Worm (Caenorhabditis elegans): Measurements from ENCODE around the gene reps-1.
"Not testable (repeated sequence)": the region's sequence is repeated elsewhere in the genome, so short reads cannot be mapped to it uniquely, and the experiment has no call there.

Gene reps-1

ce11 chrV:19024683-19025082 lies 34.4 kb upstream of the reps-1 start, which contains the start of gene Y39B6A.29:
Gene Y39B6A.29, minus strand, starts transcription at chrV:19024783.
- TF ChIP-seq ccch-3 (GFP tag; optimal IDR thresholded peaks at IDR 0.05) (no peak), snpc-1.3 (tag; optimal IDR thresholded peaks at IDR 0.05; ENCODE audit: insufficient read depth) (no peak), cebp-2 (GFP tag; IDR thresholded peaks at IDR 0.05) (no peak), repo-1 (tag; optimal IDR thresholded peaks at IDR 0.05) (no peak), Y67H2A.10 (GFP tag; conservative IDR thresholded peaks at IDR 0.05) (no peak), nhr-90 (tag; optimal IDR thresholded peaks at IDR 0.05) (no peak), C17E4.6 (GFP tag; IDR thresholded peaks at IDR 0.05) (no peak), Y56A3A.18 (GFP tag; IDR thresholded peaks at IDR 0.05) (no peak), nfya-1 (tag; optimal IDR thresholded peaks at IDR 0.05; ENCODE audit: borderline replicate concordance, insufficient read depth) (no peak), ztf-22 (GFP tag; optimal IDR thresholded peaks at IDR 0.05) (no peak), ztf-28 (GFP tag; IDR thresholded peaks at IDR 0.05) (no peak), unc-130 (GFP tag; optimal IDR thresholded peaks at IDR 0.05) (no peak)

- TF ChIP-seq egrh-3 (GFP tag; IDR thresholded peaks at IDR 0.05) (no peak), ZK185.1 (tag; optimal IDR thresholded peaks at IDR 0.05; ENCODE audit: poor library complexity, severe bottlenecking) (no peak), gei-17 (GFP tag; optimal IDR thresholded peaks at IDR 0.05) (no peak), lir-1 (GFP tag; conservative IDR thresholded peaks at IDR 0.05) (no peak), dpff-1 (tag; optimal IDR thresholded peaks at IDR 0.05) (no peak), ztf-18 (tag; optimal IDR thresholded peaks at IDR 0.05) (no peak), ets-4 (GFP tag; optimal IDR thresholded peaks at IDR 0.05) (no peak), madf-8 (GFP tag; conservative IDR thresholded peaks at IDR 0.05) (no peak), Y56A3A.18 (GFP tag; IDR thresholded peaks at IDR 0.05) (no peak), B0035.1 (tag; optimal IDR thresholded peaks at IDR 0.05) (no peak), ceh-58 (GFP tag; IDR thresholded peaks at IDR 0.05) (no peak), ztf-6 (GFP tag; IDR thresholded peaks at IDR 0.05) (no peak), ekl-4 (GFP tag; IDR thresholded peaks at IDR 0.05) (no peak), cebp-2 (GFP tag; IDR thresholded peaks at IDR 0.05) (no peak), lin-54 (GFP tag; optimal IDR thresholded peaks at IDR 0.05) (no peak), chd-7 (tag; optimal IDR thresholded peaks at IDR 0.05) (no peak), tbp1 (GFP tag; optimal IDR thresholded peaks at IDR 0.05) (no peak)
These were observed 28.9 kb upstream of the reps-1 start for ce11 chrV:19019239-19019638.

DNA sequence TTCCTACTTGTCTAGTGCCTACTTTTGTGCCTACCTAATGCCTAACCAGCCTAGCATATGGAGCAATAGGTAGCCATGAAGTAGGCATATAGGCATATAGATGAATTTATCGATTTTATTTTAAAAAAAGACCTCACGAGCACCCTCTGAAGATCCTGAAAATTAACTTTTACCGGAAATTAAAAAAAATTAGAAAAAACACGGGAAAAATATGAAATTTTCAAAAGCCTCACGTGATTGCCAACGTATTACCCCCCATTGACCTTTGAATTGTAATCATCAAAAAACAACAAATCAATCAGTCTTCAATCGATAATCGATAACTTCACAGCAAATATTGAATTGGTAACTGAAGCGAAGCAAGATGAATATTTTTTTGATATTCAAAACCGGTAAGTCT lies 24.0 kb upstream of the reps-1 start, which contains the start of gene Y39B6A.30:
Gene Y39B6A.30 (plus strand): TSS at position 301 of the 400 bp plus-strand sequence.
- not testable (repeated sequence) for TF ChIP-seq lin-26 (GFP tag; IDR thresholded peaks at IDR 0.05); F23B12.7 (tag; optimal IDR thresholded peaks at IDR 0.05; ENCODE audit: insufficient read depth); F37B4.10 (GFP tag; IDR thresholded peaks at IDR 0.05)

DNA sequence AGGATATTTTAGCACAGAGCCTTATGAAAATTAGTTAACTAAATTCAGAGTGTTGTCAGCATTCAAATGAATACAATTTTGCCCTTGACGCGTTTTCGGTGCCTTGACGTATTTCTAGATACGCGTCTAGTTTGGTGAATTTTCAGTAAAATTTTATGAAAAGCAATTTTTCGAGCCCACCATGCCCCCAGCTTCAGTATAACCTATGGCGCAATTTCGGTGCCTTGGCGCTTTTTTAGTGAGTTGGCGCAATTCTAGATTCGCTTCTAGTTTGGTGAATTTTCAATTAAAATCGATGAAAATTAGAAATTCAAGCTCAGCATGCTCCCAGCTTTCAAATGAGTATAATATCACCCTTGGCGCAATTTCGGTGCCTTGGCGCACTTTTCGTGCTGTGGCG lies 22.9 kb upstream of the reps-1 start:
- TF ChIP-seq B0019.2 (GFP tag; conservative IDR thresholded peaks at IDR 0.05) (no peak), him-1 (tag; optimal IDR thresholded peaks at IDR 0.05) (no peak), K11D2.4 (GFP tag; IDR thresholded peaks at IDR 0.05) (no peak), athp-1 (tag; optimal IDR thresholded peaks at IDR 0.05) (no peak), ztf-6 (GFP tag; IDR thresholded peaks at IDR 0.05) (no peak), hlh-12 (tag; optimal IDR thresholded peaks at IDR 0.05) (no peak), efl-1 (GFP tag; optimal IDR thresholded peaks at IDR 0.05) (no peak), lsl-1 (GFP tag; optimal IDR thresholded peaks at IDR 0.05) (no peak), tbp1 (GFP tag; optimal IDR thresholded peaks at IDR 0.05) (no peak), ztf-22 (GFP tag; optimal IDR thresholded peaks at IDR 0.05) (no peak), nfyb-1 (GFP tag; IDR thresholded peaks at IDR 0.05) (no peak), nhr-120 (GFP tag; IDR thresholded peaks at IDR 0.05) (no peak)

All from whole organism, young adult.